Fruit fly (Drosophila melanogaster) whole organism, pupa: ENCODE measurements around the gene Myc.

ENCODE experiments used
- CG10348 ChIP-seq: fragments of 200-800 bp; sonication (Bioruptor generic); IDR thresholded peaks from 2 replicates; pipeline ENCODE4 v1.3.6; 2022; ENCODE audit warnings: missing biosample characterization, missing genetic modification characterization
- CG12605 ChIP-seq: fragments of 200-800 bp; sonication (Bioruptor generic); IDR thresholded peaks from 2 replicates; pipeline ENCODE4 v1.3.6; 2022; ENCODE audit warnings: missing biosample characterization, missing genetic modification characterization
- CG13204 ChIP-seq: fragments of 200-800 bp; sonication (Bioruptor generic); optimal IDR thresholded peaks from 2 replicates; lab custom pipeline; 2018; ENCODE audit warnings: missing biosample characterization, mild to moderate bottlenecking, missing genetic modification characterization, moderate library complexity
- CG15710 ChIP-seq: fragments of 200-800 bp; sonication (Bioruptor generic); optimal IDR thresholded peaks from 2 replicates; lab custom pipeline; 2018; ENCODE audit warnings: missing biosample characterization, mild to moderate bottlenecking, missing genetic modification characterization, moderate library complexity
- CG32121 ChIP-seq: fragments of 200-800 bp; sonication (Bioruptor generic); IDR thresholded peaks from 2 replicates; pipeline ENCODE4 v1.3.6; 2022; ENCODE audit warnings: missing biosample characterization, missing genetic modification characterization
- CG34367 ChIP-seq: fragments of 200-800 bp; sonication (Bioruptor generic); optimal IDR thresholded peaks from 2 replicates; lab custom pipeline; 2018; ENCODE audit warnings: missing biosample characterization, mild to moderate bottlenecking, missing genetic modification characterization
- CG8301 ChIP-seq: fragments of 200-800 bp; sonication (Bioruptor generic); optimal IDR thresholded peaks from 2 replicates; lab custom pipeline; 2018; ENCODE audit warnings: missing biosample characterization, mild to moderate bottlenecking, missing genetic modification characterization
- EcR ChIP-seq: fragments of 200-800 bp; sonication (Bioruptor generic); optimal IDR thresholded peaks from 3 replicates; lab custom pipeline; 2019; ENCODE audit warnings: missing biosample characterization, missing genetic modification characterization, mild to moderate bottlenecking, moderate library complexity, missing genetic modification reagents
- Pif1A ChIP-seq: fragments of 200-800 bp; sonication (Bioruptor generic); optimal IDR thresholded peaks from 3 replicates; lab custom pipeline; 2016; ENCODE audit warnings: missing biosample characterization, missing genetic modification characterization
- Snoo ChIP-seq: fragments of 200-800 bp; sonication (Bioruptor generic); optimal IDR thresholded peaks from 3 replicates; lab custom pipeline; 2017; ENCODE audit warnings: missing biosample characterization, mild to moderate bottlenecking, missing genetic modification characterization, inconsistent platforms

dm6 chrX:3350982-3351381, 22.0 kb upstream of the Myc start:
- TF ChIP-seq CG34367 (tag; lab: Kevin White, UChicago) (no peak), CG15710 (tag; lab: Kevin White, UChicago) (no peak), Snoo (tag; lab: Kevin White, UChicago) (no peak), CG10348 (no peak), CG32121 (GFP tag; lab: Robert Waterston, UW) (no peak), CG12605 (GFP tag; lab: Robert Waterston, UW) (no peak), CG8301 (tag; lab: Kevin White, UChicago) (no peak), EcR (no peak), CG13204 (GFP tag; lab: Kevin White, UChicago) (no peak), Pif1A (GFP tag; lab: Kevin White, UChicago) (no peak)
